Worm (Caenorhabditis elegans) whole organism, L1 larva: ENCODE measurements around the gene F54F2.6.

ENCODE experiments used
- egl-27 ChIP-seq, 2 experiments: fragments of 150-350 bp in 1 of 2; sonication (generic microtip); optimal IDR thresholded peaks; 3 replicates each; lab custom pipeline; 2017 to 2018; ENCODE audit warnings: missing biosample characterization in 2 of 2, missing genetic modification characterization in 2 of 2, missing genetic modification reagents in 2 of 2
- fkh-4 ChIP-seq: sonication (generic microtip); optimal IDR thresholded peaks from 2 replicates; lab custom pipeline; 2016; ENCODE audit warnings: missing compliant biosample characterization, missing genetic modification characterization, borderline replicate concordance
- lin-13 ChIP-seq: fragments of 150-350 bp; optimal IDR thresholded peaks from 2 replicates; lab custom pipeline; 2014; ENCODE audit warnings: missing biosample characterization, missing genetic modification reagents, missing genetic modification characterization
- lin-15B ChIP-seq: fragments of 150-350 bp; sonication (generic microtip); optimal IDR thresholded peaks from 3 replicates; lab custom pipeline; 2014; ENCODE audit warnings: missing biosample characterization, missing genetic modification characterization
- nhr-12 ChIP-seq: sonication (generic microtip); optimal IDR thresholded peaks from 2 replicates; lab custom pipeline; 2017; ENCODE audit warnings: missing biosample characterization, missing genetic modification characterization
- nhr-77 ChIP-seq: fragments of 150-350 bp; optimal IDR thresholded peaks from 2 replicates; lab custom pipeline; 2014; ENCODE audit warnings: missing biosample characterization, missing genetic modification characterization
- tlp-1 ChIP-seq: fragments of 150-350 bp; optimal IDR thresholded peaks from 2 replicates; lab custom pipeline; 2014; ENCODE audit warnings: missing biosample characterization, missing genetic modification characterization
- unc-86 ChIP-seq: sonication (generic microtip); optimal IDR thresholded peaks from 2 replicates; lab custom pipeline; 2016; ENCODE audit warnings: missing genetic modification characterization, missing compliant biosample characterization

- TF ChIP-seq nhr-77 (tag; lab: Kevin White, UChicago) (no peak), egl-27 (tag; optimal IDR thresholded peaks at IDR 0.05; lab: Kevin White, UChicago) (no peak), lin-13 (GFP tag; lab: Kevin White, UChicago) (no peak), nhr-12 (tag; lab: Kevin White, UChicago) (no peak), fkh-4 (tag; lab: Kevin White, UChicago) (no peak), unc-86 (tag; lab: Kevin White, UChicago) (no peak), lin-15B (no peak), tlp-1 (tag; lab: Kevin White, UChicago) (no peak)
Observed at ce11 chrIII:8792251-8792650, 8.2 kb downstream of the F54F2.6 start, which contains the start of gene ztf-1.
